Worm (Caenorhabditis elegans) whole organism, L1 larva: ENCODE measurements around the gene coa-7.

Experiments
- C04F5.9 ChIP-seq: sonication (generic microtip); optimal IDR thresholded peaks from 2 replicates; lab custom pipeline; 2016; ENCODE audit warnings: missing genetic modification characterization, missing compliant biosample characterization
- C34B4.2 ChIP-seq: sonication (generic microtip); optimal IDR thresholded peaks from 2 replicates; lab custom pipeline; 2017; ENCODE audit warnings: mild to moderate bottlenecking, missing genetic modification characterization, missing compliant biosample characterization
- F16B12.6 ChIP-seq: fragments of 150-350 bp; optimal IDR thresholded peaks from 2 replicates; lab custom pipeline; 2014; ENCODE audit warnings: missing biosample characterization, missing genetic modification characterization
- Y116A8C.19 ChIP-seq: sonication (generic microtip); optimal IDR thresholded peaks from 2 replicates; lab custom pipeline; 2016; ENCODE audit warnings: missing compliant biosample characterization, missing genetic modification characterization, borderline replicate concordance
- aly-2 ChIP-seq: fragments of 150-350 bp; optimal IDR thresholded peaks from 2 replicates; lab custom pipeline; 2014; ENCODE audit warnings: missing biosample characterization, missing genetic modification characterization
- ama-1 ChIP-seq: fragments of 150-350 bp; optimal IDR thresholded peaks from 2 replicates; lab custom pipeline; 2014
- blmp-1 ChIP-seq: fragments of 150-350 bp; optimal IDR thresholded peaks from 2 replicates; lab custom pipeline; 2014; ENCODE audit warnings: missing biosample characterization, missing genetic modification characterization
- ceh-8 ChIP-seq: fragments of 200-800 bp; sonication (Bioruptor generic); optimal IDR thresholded peaks from 2 replicates; lab custom pipeline; 2018; ENCODE audit warnings: mild to moderate bottlenecking, missing genetic modification characterization, moderate library complexity, missing compliant biosample characterization
- ceh-82 ChIP-seq, 3 experiments: fragments of 150-350 bp in 1 of 3; sonication (generic microtip) in 2 of 3; optimal IDR thresholded peaks; 2 replicates each; lab custom pipeline; 2014 to 2017; ENCODE audit warnings: missing biosample characterization in 3 of 3, missing genetic modification characterization in 3 of 3
- ces-1 ChIP-seq: fragments of 150-350 bp; optimal IDR thresholded peaks from 2 replicates; lab custom pipeline; 2014; ENCODE audit warnings: missing biosample characterization, missing genetic modification reagents, missing genetic modification characterization
- efl-1 ChIP-seq, 4 experiments: fragments of 150-350 bp; optimal IDR thresholded peaks in 3 of 4; peaks in 1 of 4; 1 replicate in 1 of 4; 2 replicates in 3 of 4; lab custom pipeline; 2014; ENCODE audit warnings: missing biosample characterization in 2 of 4, missing genetic modification characterization in 2 of 4, missing genetic modification reagents in 2 of 4
- efl-3 ChIP-seq: fragments of 200-800 bp; sonication (Bioruptor generic); optimal IDR thresholded peaks from 2 replicates; lab custom pipeline; 2018; ENCODE audit warnings: mild to moderate bottlenecking, missing genetic modification characterization, missing compliant biosample characterization
- egl-13 ChIP-seq: sonication (generic microtip); optimal IDR thresholded peaks from 2 replicates; lab custom pipeline; 2016; ENCODE audit warnings: missing genotype, missing genetic modification reagents, missing genetic modification characterization, missing compliant biosample characterization
- egl-27 ChIP-seq, 2 experiments: fragments of 150-350 bp in 1 of 2; sonication (generic microtip); optimal IDR thresholded peaks; 3 replicates each; lab custom pipeline; 2017 to 2018; ENCODE audit warnings: missing biosample characterization in 2 of 2, missing genetic modification characterization in 2 of 2, missing genetic modification reagents in 2 of 2
- elt-3 ChIP-seq, 6 experiments: fragments of 150-350 bp in 1 of 6; sonication (generic microtip); optimal IDR thresholded peaks; 2 replicates each; lab custom pipeline; 2017 to 2018; ENCODE audit warnings: missing biosample characterization in 6 of 6, missing genetic modification characterization in 6 of 6, inconsistent platforms in 1 of 6
- ets-5 ChIP-seq: fragments of 200-800 bp; sonication (Bioruptor generic); IDR thresholded peaks from 2 replicates; pipeline ENCODE4 v1.3.6; 2022; ENCODE audit warnings: missing genetic modification characterization, missing compliant biosample characterization
- fkh-4 ChIP-seq: sonication (generic microtip); optimal IDR thresholded peaks from 2 replicates; lab custom pipeline; 2016; ENCODE audit warnings: missing compliant biosample characterization, missing genetic modification characterization, borderline replicate concordance
- fos-1 ChIP-seq: fragments of 150-350 bp; optimal IDR thresholded peaks from 2 replicates; lab custom pipeline; 2014; ENCODE audit warnings: missing biosample characterization, missing genetic modification characterization
- grh-1 ChIP-seq: fragments of 200-800 bp; sonication (Bioruptor generic); IDR thresholded peaks from 2 replicates; pipeline ENCODE4 v1.3.6; 2022; ENCODE audit warnings: missing genetic modification reagents, missing genetic modification characterization, missing compliant biosample characterization
- irx-1 ChIP-seq: sonication (generic microtip); optimal IDR thresholded peaks from 2 replicates; lab custom pipeline; 2016; ENCODE audit warnings: missing genetic modification characterization, missing compliant biosample characterization
- isw-1 ChIP-seq: fragments of 200-800 bp; sonication (Bioruptor generic); IDR thresholded peaks from 2 replicates; pipeline ENCODE4 v1.3.6; 2022; ENCODE audit warnings: missing genetic modification characterization, missing compliant biosample characterization
- lin-14 ChIP-seq: fragments of 200-800 bp; sonication (Bioruptor generic); optimal IDR thresholded peaks from 2 replicates; lab custom pipeline; 2018; ENCODE audit warnings: mild to moderate bottlenecking, missing genetic modification characterization, moderate library complexity, missing compliant biosample characterization
- lin-35 ChIP-seq, 2 experiments: fragments of 150-350 bp; optimal IDR thresholded peaks; 2 replicates each; lab custom pipeline; 2014; ENCODE audit warnings: missing biosample characterization in 2 of 2, missing genetic modification characterization in 2 of 2, missing genetic modification reagents in 2 of 2
- lir-3 ChIP-seq: sonication (generic microtip); optimal IDR thresholded peaks from 2 replicates; lab custom pipeline; 2016; ENCODE audit warnings: mild to moderate bottlenecking, missing genetic modification characterization, moderate library complexity, missing compliant biosample characterization; ENCODE audit not compliant: poor library complexity
- mab-9 ChIP-seq: fragments of 200-800 bp; sonication (Bioruptor generic); IDR thresholded peaks from 2 replicates; pipeline ENCODE4 v1.3.6; 2022; ENCODE audit warnings: missing genetic modification reagents, missing genetic modification characterization, missing compliant biosample characterization
- mdl-1 ChIP-seq, 2 experiments: fragments of 150-350 bp; optimal IDR thresholded peaks; 2 replicates each; lab custom pipeline; 2014 to 2017; ENCODE audit warnings: missing biosample characterization in 2 of 2, missing genetic modification characterization in 2 of 2, inconsistent platforms in 1 of 2
- nhr-11 ChIP-seq: fragments of 150-350 bp; optimal IDR thresholded peaks from 2 replicates; lab custom pipeline; 2014; ENCODE audit warnings: missing biosample characterization, missing genetic modification characterization
- nhr-12 ChIP-seq: sonication (generic microtip); optimal IDR thresholded peaks from 2 replicates; lab custom pipeline; 2017; ENCODE audit warnings: missing biosample characterization, missing genetic modification characterization
- nhr-20 ChIP-seq: sonication (generic microtip); optimal IDR thresholded peaks from 2 replicates; lab custom pipeline; 2016; ENCODE audit warnings: mild to moderate bottlenecking, missing genetic modification characterization, missing compliant biosample characterization
- nhr-28 ChIP-seq: fragments of 150-350 bp; optimal IDR thresholded peaks from 2 replicates; lab custom pipeline; 2014; ENCODE audit warnings: missing biosample characterization, missing genetic modification characterization
- nhr-77 ChIP-seq: fragments of 150-350 bp; optimal IDR thresholded peaks from 2 replicates; lab custom pipeline; 2014; ENCODE audit warnings: missing biosample characterization, missing genetic modification characterization
- nhr-85 ChIP-seq: sonication (generic microtip); peaks from one replicate; lab custom pipeline; 2016; ENCODE audit warnings: missing genetic modification characterization, inconsistent platforms, missing compliant biosample characterization
- nhr-90 ChIP-seq: sonication (generic microtip); optimal IDR thresholded peaks from 2 replicates; lab custom pipeline; 2016; ENCODE audit warnings: mild to moderate bottlenecking, missing genetic modification characterization, missing compliant biosample characterization; ENCODE audit not compliant: poor library complexity
- pag-3 ChIP-seq: sonication (generic microtip); optimal IDR thresholded peaks from 2 replicates; lab custom pipeline; 2017; ENCODE audit warnings: missing genetic modification characterization, mild to moderate bottlenecking, missing compliant biosample characterization, antibody characterized with exemption, borderline replicate concordance; ENCODE audit not compliant: insufficient read depth
- rnt-1 ChIP-seq: sonication (generic microtip); optimal IDR thresholded peaks from 2 replicates; lab custom pipeline; 2016; ENCODE audit warnings: mild to moderate bottlenecking, missing genetic modification characterization, moderate library complexity, missing compliant biosample characterization
- snu-23 ChIP-seq: sonication (generic microtip); optimal IDR thresholded peaks from 2 replicates; lab custom pipeline; 2016; ENCODE audit warnings: missing genetic modification characterization, missing compliant biosample characterization
- sox-4 ChIP-seq: sonication (generic microtip); optimal IDR thresholded peaks from 2 replicates; lab custom pipeline; 2016; ENCODE audit warnings: missing genetic modification characterization, missing compliant biosample characterization
- swsn-7 ChIP-seq: sonication (generic microtip); optimal IDR thresholded peaks from 2 replicates; lab custom pipeline; 2016; ENCODE audit warnings: missing genetic modification characterization, missing compliant biosample characterization
- tlp-1 ChIP-seq: fragments of 150-350 bp; optimal IDR thresholded peaks from 2 replicates; lab custom pipeline; 2014; ENCODE audit warnings: missing biosample characterization, missing genetic modification characterization
- unc-130 ChIP-seq: fragments of 150-350 bp; optimal IDR thresholded peaks from 2 replicates; lab custom pipeline; 2017; ENCODE audit warnings: missing biosample characterization, missing genetic modification characterization, inconsistent platforms
- unc-62 ChIP-seq: fragments of 150-350 bp; optimal IDR thresholded peaks from 2 replicates; lab custom pipeline; 2014; ENCODE audit warnings: missing biosample characterization, missing genetic modification reagents, missing genetic modification characterization
- unc-86 ChIP-seq: sonication (generic microtip); optimal IDR thresholded peaks from 2 replicates; lab custom pipeline; 2016; ENCODE audit warnings: missing genetic modification characterization, missing compliant biosample characterization
- vab-15 ChIP-seq: sonication (generic microtip); optimal IDR thresholded peaks from 2 replicates; lab custom pipeline; 2017; ENCODE audit warnings: missing genotype, mild to moderate bottlenecking, missing genetic modification characterization, missing compliant biosample characterization
- xbp-1 ChIP-seq: sonication (generic microtip); optimal IDR thresholded peaks from 2 replicates; lab custom pipeline; 2016; ENCODE audit warnings: missing genetic modification characterization, missing compliant biosample characterization
- zag-1 ChIP-seq: fragments of 150-350 bp; optimal IDR thresholded peaks from 2 replicates; lab custom pipeline; 2014; ENCODE audit warnings: missing biosample characterization, missing genetic modification characterization
- zip-4 ChIP-seq: fragments of 200-800 bp; sonication (Bioruptor generic); optimal IDR thresholded peaks from 2 replicates; lab custom pipeline; 2018; ENCODE audit warnings: mild to moderate bottlenecking, missing genetic modification characterization, moderate library complexity, missing compliant biosample characterization

Gene coa-7

ce11 chrII:11658854-11659253 lies 7.9 kb upstream of the coa-7 start:
- TF ChIP-seq ces-1 (GFP tag; lab: Kevin White, UChicago) = no peak
- peak; percentile 38 for TF ChIP-seq fkh-4 (tag; lab: Kevin White, UChicago)

ce11 chrII:11657079-11657478 lies 6.1 kb upstream of the coa-7 start, which contains the start of gene nep-1:
Gene nep-1, minus strand, starts transcription at chrII:11657179.
- TF ChIP-seq lin-14 = peak; percentile 45
- no peak for TF ChIP-seq swsn-7
- no peak for TF ChIP-seq rnt-1 (tag; lab: Kevin White, UChicago)
- TF ChIP-seq unc-62 (GFP tag; lab: Kevin White, UChicago) = no peak
- TF ChIP-seq mab-9 (GFP tag; lab: Robert Waterston, UW) = no peak
- peak; percentile 23 for TF ChIP-seq nhr-20 (tag; lab: Kevin White, UChicago)
- no peak for TF ChIP-seq sox-4 (tag; lab: Kevin White, UChicago)
- peak in 4 of 6 experiments; percentile 17 to 40 (median 27) for TF ChIP-seq elt-3 (tag; optimal IDR thresholded peaks at IDR 0.05; lab: Kevin White, UChicago)
- no peak for TF ChIP-seq ceh-82 (tag; optimal IDR thresholded peaks at IDR 0.05; lab: Kevin White, UChicago)
- no peak for TF ChIP-seq zip-4
- no peak for TF ChIP-seq fos-1
- TF ChIP-seq Y116A8C.19 = no peak
- no peak for TF ChIP-seq ama-1 (lab: Kevin White, UChicago)
- TF ChIP-seq snu-23 (GFP tag; lab: Kevin White, UChicago) = no peak
- TF ChIP-seq nhr-85 = peak; percentile 57
- TF ChIP-seq unc-130 (tag; lab: Kevin White, UChicago) = peak; percentile 0
- no peak for TF ChIP-seq ets-5 (GFP tag; lab: Robert Waterston, UW)
- no peak for TF ChIP-seq C04F5.9 (tag; lab: Kevin White, UChicago)
- TF ChIP-seq nhr-28 (tag; lab: Kevin White, UChicago) = no peak
- TF ChIP-seq grh-1 (GFP tag; lab: Robert Waterston, UW) = peak; percentile 39; the same call in 1 of the 2 replicates

- TF ChIP-seq efl-1 (optimal IDR thresholded peaks at IDR 0.05; lab: Kevin White, UChicago) (peak; percentile 72 to 75), efl-1 (GFP tag; optimal IDR thresholded peaks at IDR 0.05 in 1 of 2; lab: Kevin White, UChicago) (peak; percentile 65 to 93), tlp-1 (tag; lab: Kevin White, UChicago) (no peak), C34B4.2 (tag; lab: Kevin White, UChicago) (no peak), Y116A8C.19 (no peak), blmp-1 (tag; lab: Kevin White, UChicago) (peak; percentile 75), nhr-12 (no peak), xbp-1 (tag; lab: Kevin White, UChicago) (peak; percentile 51), lir-3 (no peak), egl-13 (tag; lab: Kevin White, UChicago) (no peak), nhr-11 (no peak), ceh-8 (GFP tag; lab: Kevin White, UChicago) (no peak), egl-27 (tag; optimal IDR thresholded peaks at IDR 0.05; lab: Kevin White, UChicago) (no peak), elt-3 (tag; optimal IDR thresholded peaks at IDR 0.05; lab: Kevin White, UChicago) (peak in 2 of 6 experiments; percentile 12 to 47), mab-9 (GFP tag; lab: Robert Waterston, UW) (no peak), mdl-1 (tag; optimal IDR thresholded peaks at IDR 0.05; lab: Kevin White, UChicago) (peak in 1 of 2 experiments; percentile 22), efl-3 (GFP tag; lab: Kevin White, UChicago) (no peak), aly-2 (tag; lab: Kevin White, UChicago) (no peak), grh-1 (GFP tag; lab: Robert Waterston, UW) (no peak), unc-86 (peak; percentile 21), nhr-90 (tag; lab: Kevin White, UChicago) (peak; percentile 24), irx-1 (tag; lab: Kevin White, UChicago) (no peak), nhr-77 (tag; lab: Kevin White, UChicago) (peak; percentile 59), pag-3 (tag; lab: Kevin White, UChicago) (no peak), vab-15 (no peak), zag-1 (tag; lab: Kevin White, UChicago) (no peak), rnt-1 (tag; lab: Kevin White, UChicago) (peak; percentile 50), unc-62 (GFP tag; lab: Kevin White, UChicago) (no peak), lin-14 (peak; percentile 61), lin-35 (GFP tag; optimal IDR thresholded peaks at IDR 0.05; lab: Kevin White, UChicago) (peak; percentile 77 to 85), ces-1 (GFP tag; lab: Kevin White, UChicago) (no peak), ets-5 (GFP tag; lab: Robert Waterston, UW) (no peak), isw-1 (peak; percentile 37; the same call in 1 of the 2 replicates), F16B12.6 (tag; lab: Kevin White, UChicago) (peak; percentile 30), ceh-82 (tag; optimal IDR thresholded peaks at IDR 0.05; lab: Kevin White, UChicago) (peak in 2 of 3 experiments; percentile 31 to 53), zip-4 (no peak)
Observed at ce11 chrII:11652679-11653174, 1.8 kb upstream of the coa-7 start, which contains the start of the genes rad-23 and rpn-12. Gene rad-23, minus strand, starts transcription at chrII:11652729. Gene rpn-12, plus strand, starts transcription at chrII:11653124.
